Fruit fly (Drosophila melanogaster) ovary, adult (tissue): ENCODE results near the gene MED31.

ENCODE experiments used
- CG17801 ChIP-seq: fragments of 200-800 bp; optimal IDR thresholded peaks from 2 replicates; lab custom pipeline; 2019; ENCODE audit warnings: missing biosample characterization, mild to moderate bottlenecking, missing genetic modification characterization, moderate library complexity; ENCODE audit not compliant: partially characterized antibody

MED31 gene

dm6 chr3R:4641616-4642102 is at the start of gene MED31, which contains the start of the genes CG9775 and slx1:
MED31 (plus strand) TSS chr3R:4641963.
CG9775 (minus strand) TSS chr3R:4641838.
slx1 (plus strand) TSS chr3R:4641963.
- peak; percentile 49 for TF ChIP-seq CG17801 (GFP tag; lab: Kevin White, UChicago)

- TF ChIP-seq CG17801 (GFP tag; lab: Kevin White, UChicago), result no peak
These were observed 42.1 kb upstream of the MED31 start for dm6 chr3R:4599624-4600023.

- TF ChIP-seq CG17801 (GFP tag; lab: Kevin White, UChicago), result no peak
These were observed 39.8 kb upstream of the MED31 start for dm6 chr3R:4601887-4602531.

DNA sequence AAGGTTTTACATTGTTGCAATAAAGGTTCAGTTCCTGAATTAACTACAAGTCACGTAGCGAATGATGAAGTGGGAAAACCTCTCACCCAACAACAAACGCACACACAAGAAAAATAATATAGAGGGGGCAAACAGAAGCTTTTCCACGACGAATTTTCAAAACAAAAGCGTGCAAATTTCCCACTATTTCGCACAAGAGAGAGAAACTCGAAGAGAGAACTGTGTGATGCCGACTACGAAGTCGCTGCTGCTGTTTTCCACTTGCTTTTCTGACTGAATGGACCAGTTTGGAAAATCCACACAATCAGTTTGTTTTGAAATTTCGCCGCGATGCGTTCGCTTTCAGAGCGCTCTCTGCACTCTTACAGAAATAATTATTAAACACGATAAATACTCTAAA is 29.2 kb upstream of the MED31 start, which contains the start of gene 5-HT2A:
5-HT2A (plus strand) TSS at position 301 of the 400 bp plus-strand sequence.
- TF ChIP-seq CG17801 (GFP tag; lab: Kevin White, UChicago), result no peak

dm6 chr3R:4616130-4616529 is 25.6 kb upstream of the MED31 start:
- TF ChIP-seq CG17801 (GFP tag; lab: Kevin White, UChicago), result no peak

- no peak for TF ChIP-seq CG17801 (GFP tag; lab: Kevin White, UChicago)
These were observed 9.1 kb upstream of the MED31 start for dm6 chr3R:4632639-4633038.

DNA sequence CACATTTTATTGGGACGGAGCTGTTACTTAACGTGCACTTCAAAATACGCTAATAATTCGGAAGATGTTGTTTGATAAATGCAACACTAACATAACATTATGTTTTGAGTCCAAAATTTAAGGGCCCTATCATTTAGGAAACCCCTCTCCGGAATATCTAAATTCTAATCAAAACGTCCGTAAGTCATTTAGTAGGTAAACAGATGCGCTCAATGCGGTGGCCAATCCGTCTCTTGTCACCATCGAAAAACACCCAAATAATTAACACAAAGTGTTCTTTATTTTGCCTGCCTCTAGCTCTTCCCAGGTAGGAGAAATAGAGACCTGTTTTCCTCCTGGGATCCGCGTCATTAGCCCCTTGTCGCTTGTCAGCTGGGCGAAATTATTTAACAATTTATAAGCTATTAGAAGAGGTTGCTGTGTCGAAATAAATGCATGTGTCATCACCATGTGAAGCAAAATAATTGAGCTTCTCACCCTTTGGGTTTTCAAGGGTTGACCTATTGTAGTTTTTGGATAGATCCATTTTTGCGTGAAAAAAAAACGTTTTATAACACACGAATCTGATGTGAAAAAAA is 7.3 kb upstream of the MED31 start:
- no peak for TF ChIP-seq CG17801 (GFP tag; lab: Kevin White, UChicago)

- TF ChIP-seq CG17801 (GFP tag; lab: Kevin White, UChicago), result no peak
These were observed 1.1 kb upstream of the MED31 start for dm6 chr3R:4640546-4641253.

- no peak for TF ChIP-seq CG17801 (GFP tag; lab: Kevin White, UChicago)
These were observed 549 bp upstream of the MED31 start for dm6 chr3R:4641254-4641573.

DNA sequence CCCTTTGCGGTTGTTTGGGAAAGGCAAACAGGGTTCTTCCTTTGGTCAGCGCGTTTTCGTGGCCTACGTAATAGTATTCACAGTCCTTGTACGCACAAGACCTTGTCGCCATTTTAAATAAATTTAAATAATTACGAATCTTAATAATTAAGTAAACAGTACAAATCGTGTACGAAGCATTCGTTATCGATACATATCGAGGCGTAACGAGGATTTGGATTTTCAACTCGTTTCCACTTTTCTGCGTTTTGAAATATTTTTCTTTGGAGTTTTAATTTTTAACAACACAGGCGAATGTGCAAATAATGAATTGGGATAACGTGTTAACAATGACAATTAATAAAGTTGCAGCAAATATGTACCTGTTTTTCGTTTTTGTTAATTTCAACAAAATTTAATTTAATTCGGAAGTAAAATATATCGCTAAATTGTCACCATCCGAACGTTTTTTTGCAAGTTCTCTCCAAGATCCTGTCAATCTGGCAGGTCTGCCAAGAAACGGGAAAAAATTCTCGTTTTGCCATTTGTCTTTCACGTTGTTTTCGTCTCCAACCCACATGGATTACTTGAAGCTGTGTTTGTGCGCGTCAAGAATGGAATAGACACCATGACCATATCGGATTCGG is 3.8 kb downstream of the MED31 start, which contains the start of the genes Dlip2 and rpk:
Dlip2 (minus strand) TSS at position 199 of the 626 bp plus-strand sequence.
rpk (plus strand) TSS at position 525 of the 626 bp plus-strand sequence.
- no peak for TF ChIP-seq CG17801 (GFP tag; lab: Kevin White, UChicago)

DNA sequence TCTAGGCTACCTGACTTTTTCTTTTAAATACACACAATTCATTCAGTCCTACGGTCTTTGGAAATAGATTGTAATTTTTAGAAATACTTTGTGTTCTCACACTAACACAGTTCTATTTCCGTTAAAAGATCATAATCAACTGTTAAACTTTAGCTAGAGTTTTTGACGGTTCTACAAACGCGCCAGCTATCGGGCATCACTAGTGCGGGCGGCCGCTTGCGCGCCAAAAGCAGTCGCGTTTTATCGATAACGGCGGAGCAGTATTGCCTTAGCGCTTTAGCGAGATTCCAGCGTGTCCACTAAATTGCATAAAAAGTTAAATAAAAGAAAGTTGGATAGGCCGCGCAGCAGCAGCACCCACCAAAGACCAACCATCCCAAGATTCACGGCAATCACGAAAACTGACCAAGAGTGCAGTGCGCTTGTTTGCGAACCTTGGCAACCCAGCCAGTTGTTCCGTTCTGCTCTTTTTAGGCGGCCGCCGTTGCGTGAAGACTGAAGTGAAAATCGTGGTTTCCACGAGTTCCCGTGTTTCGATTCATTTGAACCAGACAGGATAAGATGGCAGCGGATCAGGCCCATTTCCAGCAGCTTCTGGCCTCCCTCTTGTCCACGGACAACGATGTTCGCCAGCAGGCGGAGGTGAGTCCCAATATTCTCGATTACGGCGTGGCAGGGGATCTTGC is 7.5 kb downstream of the MED31 start, which contains the start of gene Karybeta3:
Karybeta3 (plus strand) TSS at position 51 of the 686 bp plus-strand sequence.
- TF ChIP-seq CG17801 (GFP tag; lab: Kevin White, UChicago), result peak; percentile 71

dm6 chr3R:4649880-4650493 is 8.2 kb downstream of the MED31 start:
- no peak for TF ChIP-seq CG17801 (GFP tag; lab: Kevin White, UChicago)

DNA sequence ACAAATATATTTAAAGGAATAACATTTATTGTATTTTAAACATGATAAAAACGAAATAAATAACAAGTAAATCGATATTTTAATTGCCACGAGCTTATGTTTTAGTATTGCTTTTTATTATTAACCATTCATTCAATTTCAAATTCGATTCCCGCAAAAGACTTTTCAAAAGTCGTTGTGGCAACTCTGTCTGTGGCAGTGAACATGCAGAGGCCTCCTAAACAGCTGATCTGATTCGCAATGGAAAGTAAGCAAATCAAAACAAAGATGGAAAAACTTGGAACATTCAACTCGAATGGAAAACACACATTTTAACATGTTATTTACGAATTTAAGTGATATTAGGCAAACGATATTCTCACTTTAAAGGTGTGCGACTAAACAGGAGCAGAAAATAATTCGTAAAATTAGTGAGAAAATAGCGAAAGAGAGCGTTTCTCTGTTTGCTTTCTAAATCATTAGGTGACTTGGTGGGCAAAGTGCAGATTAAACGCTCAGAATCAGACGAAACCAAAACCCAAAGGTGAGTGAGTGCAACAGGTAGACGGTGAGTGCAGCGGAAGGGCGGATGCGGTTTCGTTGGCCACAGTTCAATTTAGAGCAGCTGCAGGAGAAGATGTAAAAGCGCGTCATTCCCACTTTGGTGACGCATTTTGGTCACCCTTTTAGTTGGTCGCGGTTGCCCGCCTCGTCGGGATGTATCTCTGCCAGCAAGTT is 13.0 kb downstream of the MED31 start, which contains the start of gene spartin:
spartin (plus strand) TSS at position 244 of the 717 bp plus-strand sequence.
- peak; percentile 44 for TF ChIP-seq CG17801 (GFP tag; lab: Kevin White, UChicago)
